Fruit fly (Drosophila melanogaster): ENCODE results near the gene IntS11.

The IntS11 gene

dm6 chr3R:29725577-29726240 lies 19.4 kb upstream of the IntS11 start, which contains the start of gene Kul (continued):
- TF ChIP-seq Ptx1 (GFP tag; IDR thresholded peaks at IDR 0.05) (peak; percentile 28; the same call in 1 of the 2 replicates), Kr (GFP tag; optimal IDR thresholded peaks at IDR 0.05) (no peak), fd64A (GFP tag; optimal IDR thresholded peaks at IDR 0.05) (no peak), CG14710 (tag; optimal IDR thresholded peaks at IDR 0.05) (peak; percentile 99), Lhr (GFP tag; optimal IDR thresholded peaks at IDR 0.05) (peak; percentile 50), Opbp (GFP tag; IDR thresholded peaks at IDR 0.05; ENCODE audit: partially characterized antibody) (peak; percentile 63; the same call in 2 of the 3 replicates), Med (GFP tag) (peak; percentile 84), slbo (GFP tag; IDR thresholded peaks at IDR 0.05) (peak; percentile 46; the same call in 1 of the 2 replicates), ara (GFP tag; IDR thresholded peaks at IDR 0.05) (0 out of 2 replicates have a peak, but pooled peaks have one; percentile 16), CG10959 (GFP tag; IDR thresholded peaks at IDR 0.05) (no peak), nau (GFP tag; optimal IDR thresholded peaks at IDR 0.05) (no peak), CG7928 (GFP tag; optimal IDR thresholded peaks at IDR 0.05) (peak; percentile 2), CG4820 (GFP tag; optimal IDR thresholded peaks at IDR 0.05) (no peak), Dbx (GFP tag; IDR thresholded peaks at IDR 0.05) (0 out of 3 replicates have a peak, but pooled peaks have one; percentile 9), CG11456 (GFP tag; IDR thresholded peaks at IDR 0.05) (0 out of 3 replicates have a peak, but pooled peaks have one; percentile 51), CG30020 (tag; optimal IDR thresholded peaks at IDR 0.05) (no peak), chn (GFP tag; optimal IDR thresholded peaks at IDR 0.05) (no peak), Awh (GFP tag; IDR thresholded peaks at IDR 0.05) (no peak), Drgx (GFP tag; IDR thresholded peaks at IDR 0.05) (peak; percentile 31; the same call in 1 of the 2 replicates), Hand (GFP tag; optimal IDR thresholded peaks at IDR 0.05) (no peak), pnt (GFP tag; optimal IDR thresholded peaks at IDR 0.05) (peak; percentile 11), ato (GFP tag; IDR thresholded peaks at IDR 0.05; ENCODE audit: partially characterized antibody) (peak; percentile 49; the same call in 1 of the 2 replicates), Sry-δ (GFP tag; optimal IDR thresholded peaks at IDR 0.05) (peak; percentile 40), mam (GFP tag; optimal IDR thresholded peaks at IDR 0.05) (peak; percentile 36), nom (GFP tag; optimal IDR thresholded peaks at IDR 0.05) (peak; percentile 91), CG3995 (GFP tag; optimal IDR thresholded peaks at IDR 0.05) (peak; percentile 9), CG1603 (tag; optimal IDR thresholded peaks at IDR 0.05) (peak; percentile 79), dm (GFP tag; optimal IDR thresholded peaks at IDR 0.05) (peak; percentile 26), pan (optimal IDR thresholded peaks at IDR 0.05) (no peak), pan (GFP tag; optimal IDR thresholded peaks at IDR 0.05 in 1 of 2, IDR thresholded peaks at IDR 0.05 in 1 of 2) (peak in 1 of 2 experiments; percentile 36), MESR4 (GFP tag; optimal IDR thresholded peaks at IDR 0.05) (peak; percentile 45), CG2199 (GFP tag; IDR thresholded peaks at IDR 0.05) (no peak), eyg (GFP tag; optimal IDR thresholded peaks at IDR 0.05) (no peak), CG17568 (GFP tag; optimal IDR thresholded peaks at IDR 0.05) (no peak), CG7839 (tag; optimal IDR thresholded peaks at IDR 0.05) (no peak), trem (tag; optimal IDR thresholded peaks at IDR 0.05) (peak; percentile 27), Gug (GFP tag; IDR thresholded peaks at IDR 0.05) (no peak), CG18619 (GFP tag; optimal IDR thresholded peaks at IDR 0.05) (peak; percentile 18), CoRest (tag; optimal IDR thresholded peaks at IDR 0.05) (peak; percentile 42), CG15696 (tag; optimal IDR thresholded peaks at IDR 0.05) (peak; percentile 2), ewg (GFP tag; optimal IDR thresholded peaks at IDR 0.05) (no peak), CG4707 (GFP tag; optimal IDR thresholded peaks at IDR 0.05) (peak; percentile 48), NFAT (GFP tag; IDR thresholded peaks at IDR 0.05) (peak; percentile 23; the same call in 1 of the 2 replicates), ap (GFP tag; IDR thresholded peaks at IDR 0.05) (0 out of 2 replicates have a peak, but pooled peaks have one; percentile 15), fru (optimal IDR thresholded peaks at IDR 0.05) (no peak), CG31224 (GFP tag; IDR thresholded peaks at IDR 0.05) (no peak), Usf (GFP tag; optimal IDR thresholded peaks at IDR 0.05) (no peak), Ravus (GFP tag; IDR thresholded peaks at IDR 0.05) (no peak), CG12659 (GFP tag; optimal IDR thresholded peaks at IDR 0.05) (peak; percentile 55), CG2875 (GFP tag; optimal IDR thresholded peaks at IDR 0.05) (no peak)

Data from whole organism, embryonic.